Worm (Caenorhabditis elegans): Measurements from ENCODE around the gene C36E6.8.

DNA sequence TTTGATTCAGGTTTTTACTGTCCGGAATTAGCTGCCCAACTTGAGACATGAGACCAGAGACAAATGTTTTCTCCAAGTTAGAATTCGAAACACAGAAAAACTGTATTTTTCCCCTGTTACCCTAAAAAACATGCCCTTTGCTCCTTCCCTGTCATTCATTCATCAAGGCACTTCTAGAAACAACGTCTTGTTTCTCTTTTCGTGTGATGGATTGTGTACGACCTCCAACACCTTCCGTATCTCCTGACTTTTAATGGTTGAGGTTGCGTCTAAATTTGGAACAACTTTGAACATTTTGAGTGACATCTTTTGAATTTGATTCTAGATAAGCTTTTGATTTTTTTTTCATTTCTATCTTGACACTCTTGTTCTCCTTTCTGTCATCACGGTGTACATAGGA lies 15.9 kb upstream of the C36E6.8 start:
- no peak for TF ChIP-seq sea-1 (GFP tag; conservative IDR thresholded peaks at IDR 0.05)
- TF ChIP-seq flt-1 (GFP tag; IDR thresholded peaks at IDR 0.05), result no peak
- no peak for TF ChIP-seq ceh-13 (GFP tag; optimal IDR thresholded peaks at IDR 0.05)
- no peak for TF ChIP-seq hmg-4 (GFP tag; optimal IDR thresholded peaks at IDR 0.05)
- TF ChIP-seq ama-1 (optimal IDR thresholded peaks at IDR 0.05), result no peak
- TF ChIP-seq tbx-37 (GFP tag; conservative IDR thresholded peaks at IDR 0.05), result no peak
- no peak for TF ChIP-seq ceh-36 (tag; optimal IDR thresholded peaks at IDR 0.05)
- no peak for TF ChIP-seq aly-1 (tag; optimal IDR thresholded peaks at IDR 0.05)
- no peak for TF ChIP-seq scrt-1 (GFP tag; IDR thresholded peaks at IDR 0.05)
- TF ChIP-seq tra-4 (tag; optimal IDR thresholded peaks at IDR 0.05), result no peak
- TF ChIP-seq B0310.2 (tag; optimal IDR thresholded peaks at IDR 0.05), result no peak
- no peak for TF ChIP-seq hnd-1 (tag; optimal IDR thresholded peaks at IDR 0.05)
- no peak for TF ChIP-seq hmbx-1 (tag; optimal IDR thresholded peaks at IDR 0.05)
- TF ChIP-seq tbx-11 (GFP tag; IDR thresholded peaks at IDR 0.05), result no peak
